Worm (Caenorhabditis elegans): Measurements from ENCODE around the gene sra-13.

ce11 chrII:8392215-8392614 lies 15.3 kb upstream of the sra-13 start:
- TF ChIP-seq ama-1 (optimal IDR thresholded peaks at IDR 0.05): no peak
- TF ChIP-seq nhr-76 (tag; optimal IDR thresholded peaks at IDR 0.05): no peak
